Fruit fly (Drosophila melanogaster) whole organism, pupa: Measurements from ENCODE around the gene tweek.
A peak's percentile ranks its signal among the peaks of the same experiment; 100 is the strongest.

Experiments used
- CG12605 ChIP-seq: fragments of 200-800 bp; sonication (Bioruptor generic); IDR thresholded peaks from 2 replicates; pipeline ENCODE4 v1.3.6; 2022; ENCODE audit warnings: missing biosample characterization, missing genetic modification characterization
- CG15710 ChIP-seq: fragments of 200-800 bp; sonication (Bioruptor generic); optimal IDR thresholded peaks from 2 replicates; lab custom pipeline; 2018; ENCODE audit warnings: missing biosample characterization, mild to moderate bottlenecking, missing genetic modification characterization, moderate library complexity
- CG17806 ChIP-seq: fragments of 200-800 bp; sonication (Bioruptor generic); optimal IDR thresholded peaks from 2 replicates; lab custom pipeline; 2018; ENCODE audit warnings: missing biosample characterization, mild to moderate bottlenecking, missing genetic modification characterization, moderate library complexity
- CG32121 ChIP-seq: fragments of 200-800 bp; sonication (Bioruptor generic); IDR thresholded peaks from 2 replicates; pipeline ENCODE4 v1.3.6; 2022; ENCODE audit warnings: missing biosample characterization, missing genetic modification characterization
- CG8159 ChIP-seq: fragments of 200-800 bp; sonication (Bioruptor generic); optimal IDR thresholded peaks from 3 replicates; lab custom pipeline; 2018; ENCODE audit warnings: missing biosample characterization, mild to moderate bottlenecking, missing genetic modification characterization, moderate library complexity
- CG8301 ChIP-seq: fragments of 200-800 bp; sonication (Bioruptor generic); optimal IDR thresholded peaks from 2 replicates; lab custom pipeline; 2018; ENCODE audit warnings: missing biosample characterization, mild to moderate bottlenecking, missing genetic modification characterization
- D1 ChIP-seq: fragments of 200-800 bp; sonication (Bioruptor generic); optimal IDR thresholded peaks from 2 replicates; lab custom pipeline; 2018; ENCODE audit warnings: missing biosample characterization, mild to moderate bottlenecking, missing genetic modification characterization, moderate library complexity
- EcR ChIP-seq: fragments of 200-800 bp; sonication (Bioruptor generic); optimal IDR thresholded peaks from 3 replicates; lab custom pipeline; 2019; ENCODE audit warnings: missing biosample characterization, missing genetic modification characterization, mild to moderate bottlenecking, moderate library complexity, missing genetic modification reagents
- Pif1B ChIP-seq: fragments of 200-800 bp; sonication (Bioruptor generic); optimal IDR thresholded peaks from 3 replicates; lab custom pipeline; 2016; ENCODE audit warnings: missing biosample characterization, missing genetic modification characterization
- Snoo ChIP-seq: fragments of 200-800 bp; sonication (Bioruptor generic); optimal IDR thresholded peaks from 3 replicates; lab custom pipeline; 2017; ENCODE audit warnings: missing biosample characterization, mild to moderate bottlenecking, missing genetic modification characterization, inconsistent platforms
- gl ChIP-seq: fragments of 200-800 bp; sonication (Bioruptor generic); optimal IDR thresholded peaks from 2 replicates; lab custom pipeline; 2018; ENCODE audit warnings: missing biosample characterization, mild to moderate bottlenecking, missing genetic modification characterization
- rn ChIP-seq: fragments of 200-800 bp; sonication (Bioruptor generic); IDR thresholded peaks from 2 replicates; pipeline ENCODE4 v1.3.6; 2022; ENCODE audit warnings: missing biosample characterization, missing genetic modification characterization

- TF ChIP-seq gl (tag; lab: Kevin White, UChicago) (no peak), Snoo (tag; lab: Kevin White, UChicago) (no peak), EcR (peak; percentile 61), CG15710 (tag; lab: Kevin White, UChicago) (no peak), CG17806 (tag; lab: Kevin White, UChicago) (no peak), CG8301 (no peak), CG12605 (GFP tag; lab: Robert Waterston, UW) (no peak), D1 (tag; lab: Kevin White, UChicago) (no peak), CG8159 (tag; lab: Kevin White, UChicago) (no peak), CG32121 (GFP tag; lab: Robert Waterston, UW) (no peak), Pif1B (no peak), rn (GFP tag; lab: Robert Waterston, UW) (no peak)
Measured at dm6 chr2L:16846742-16847346, 41.4 kb upstream of the tweek start.
